Worm (Caenorhabditis elegans) whole organism, mixed stage, embryonic: ENCODE results near the gene cept-2.

Experiments used
- M03D4.4 ChIP-seq: sonication (generic microtip); optimal IDR thresholded peaks from 2 replicates; lab custom pipeline; 2017; ENCODE audit warnings: mild to moderate bottlenecking, missing genetic modification characterization, missing compliant biosample characterization
- blmp-1 ChIP-seq: fragments of 150-350 bp; optimal IDR thresholded peaks from 2 replicates; lab custom pipeline; 2014; ENCODE audit warnings: missing biosample characterization, missing genetic modification characterization
- ceh-39 ChIP-seq: fragments of 150-350 bp; optimal IDR thresholded peaks from 2 replicates; lab custom pipeline; 2014; ENCODE audit warnings: missing biosample characterization, missing genetic modification characterization
- ceh-43 ChIP-seq: fragments of 200-800 bp; sonication (Bioruptor generic); optimal IDR thresholded peaks from 2 replicates; lab custom pipeline; 2018; ENCODE audit warnings: mild to moderate bottlenecking, missing genetic modification characterization, moderate library complexity, missing compliant biosample characterization
- ceh-83 ChIP-seq: fragments of 200-800 bp; sonication (Bioruptor generic); optimal IDR thresholded peaks from 2 replicates; lab custom pipeline; 2018; ENCODE audit warnings: mild to moderate bottlenecking, missing genetic modification characterization, missing compliant biosample characterization
- ces-1 ChIP-seq: fragments of 150-350 bp; optimal IDR thresholded peaks from 2 replicates; lab custom pipeline; 2014; ENCODE audit warnings: missing biosample characterization, missing genetic modification reagents, missing genetic modification characterization
- cnd-1 ChIP-seq: fragments of 200-800 bp; sonication (Bioruptor generic); optimal IDR thresholded peaks from 2 replicates; lab custom pipeline; 2018; ENCODE audit warnings: mild to moderate bottlenecking, missing genetic modification characterization, missing compliant biosample characterization
- drap-1 ChIP-seq: fragments of 200-800 bp; sonication (Bioruptor generic); optimal IDR thresholded peaks from 3 replicates; lab custom pipeline; 2018; ENCODE audit warnings: mild to moderate bottlenecking, missing genetic modification characterization, missing compliant biosample characterization
- elt-3 ChIP-seq: fragments of 150-350 bp; optimal IDR thresholded peaks from 2 replicates; lab custom pipeline; 2014; ENCODE audit warnings: missing biosample characterization, missing genetic modification characterization
- ham-2 ChIP-seq: fragments of 200-800 bp; sonication (Bioruptor generic); optimal IDR thresholded peaks from 2 replicates; lab custom pipeline; 2018; ENCODE audit warnings: mild to moderate bottlenecking, missing genetic modification characterization, missing compliant biosample characterization
- hlh-1 ChIP-seq: fragments of 150-350 bp; optimal IDR thresholded peaks from 2 replicates; lab custom pipeline; 2014; ENCODE audit warnings: missing biosample characterization, missing genetic modification reagents, missing genetic modification characterization
- lin-13 ChIP-seq: fragments of 150-350 bp; optimal IDR thresholded peaks from 2 replicates; lab custom pipeline; 2014; ENCODE audit warnings: missing biosample characterization, missing genetic modification characterization
- lin-32 ChIP-seq: fragments of 200-800 bp; sonication (Bioruptor generic); optimal IDR thresholded peaks from 2 replicates; lab custom pipeline; 2018; ENCODE audit warnings: mild to moderate bottlenecking, missing genetic modification characterization, missing compliant biosample characterization
- lsy-2 ChIP-seq: fragments of 150-350 bp; optimal IDR thresholded peaks from 2 replicates; lab custom pipeline; 2014; ENCODE audit warnings: missing biosample characterization, missing genetic modification characterization
- mab-5 ChIP-seq: fragments of 150-350 bp; optimal IDR thresholded peaks from 2 replicates; lab custom pipeline; 2014; ENCODE audit warnings: missing biosample characterization, missing genetic modification characterization
- nhr-12 ChIP-seq: fragments of 150-350 bp; optimal IDR thresholded peaks from 2 replicates; lab custom pipeline; 2014; ENCODE audit warnings: missing biosample characterization, missing genetic modification characterization
- nhr-2 ChIP-seq: fragments of 150-350 bp; optimal IDR thresholded peaks from 2 replicates; lab custom pipeline; 2014; ENCODE audit warnings: missing biosample characterization, missing genetic modification characterization
- nhr-28 ChIP-seq: fragments of 150-350 bp; optimal IDR thresholded peaks from 2 replicates; lab custom pipeline; 2014; ENCODE audit warnings: missing biosample characterization, missing genetic modification characterization
- nhr-76 ChIP-seq: sonication (generic microtip); optimal IDR thresholded peaks from 2 replicates; lab custom pipeline; 2017; ENCODE audit warnings: missing biosample characterization, missing genetic modification characterization
- pha-4 ChIP-seq: fragments of 150-350 bp; optimal IDR thresholded peaks from 2 replicates; lab custom pipeline; 2018; ENCODE audit warnings: missing biosample characterization, missing genetic modification reagents, missing genetic modification characterization
- sem-2 ChIP-seq: fragments of 200-800 bp; sonication (Bioruptor generic); optimal IDR thresholded peaks from 2 replicates; lab custom pipeline; 2018; ENCODE audit warnings: mild to moderate bottlenecking, missing genetic modification characterization, missing compliant biosample characterization
- sptf-1 ChIP-seq: sonication (generic microtip); optimal IDR thresholded peaks from 2 replicates; lab custom pipeline; 2017; ENCODE audit warnings: mild to moderate bottlenecking, missing genetic modification characterization, moderate library complexity, missing compliant biosample characterization
- tbx-8 ChIP-seq: fragments of 200-800 bp; sonication (Bioruptor generic); optimal IDR thresholded peaks from 2 replicates; lab custom pipeline; 2018; ENCODE audit warnings: mild to moderate bottlenecking, missing genetic modification characterization, moderate library complexity, missing compliant biosample characterization
- unc-120 ChIP-seq: sonication (generic microtip); optimal IDR thresholded peaks from 2 replicates; lab custom pipeline; 2017; ENCODE audit warnings: missing genetic modification characterization, missing compliant biosample characterization; ENCODE audit not compliant: poor library complexity, severe bottlenecking
- unc-39 ChIP-seq: fragments of 150-350 bp; optimal IDR thresholded peaks from 2 replicates; lab custom pipeline; 2014; ENCODE audit warnings: missing biosample characterization, missing genetic modification characterization
- zip-8 ChIP-seq: fragments of 150-350 bp; optimal IDR thresholded peaks from 2 replicates; lab custom pipeline; 2014; ENCODE audit warnings: missing biosample characterization, missing genetic modification characterization
- ztf-11 ChIP-seq: fragments of 150-350 bp; optimal IDR thresholded peaks from 2 replicates; lab custom pipeline; 2014; ENCODE audit warnings: missing biosample characterization, missing genetic modification characterization

Gene cept-2

DNA sequence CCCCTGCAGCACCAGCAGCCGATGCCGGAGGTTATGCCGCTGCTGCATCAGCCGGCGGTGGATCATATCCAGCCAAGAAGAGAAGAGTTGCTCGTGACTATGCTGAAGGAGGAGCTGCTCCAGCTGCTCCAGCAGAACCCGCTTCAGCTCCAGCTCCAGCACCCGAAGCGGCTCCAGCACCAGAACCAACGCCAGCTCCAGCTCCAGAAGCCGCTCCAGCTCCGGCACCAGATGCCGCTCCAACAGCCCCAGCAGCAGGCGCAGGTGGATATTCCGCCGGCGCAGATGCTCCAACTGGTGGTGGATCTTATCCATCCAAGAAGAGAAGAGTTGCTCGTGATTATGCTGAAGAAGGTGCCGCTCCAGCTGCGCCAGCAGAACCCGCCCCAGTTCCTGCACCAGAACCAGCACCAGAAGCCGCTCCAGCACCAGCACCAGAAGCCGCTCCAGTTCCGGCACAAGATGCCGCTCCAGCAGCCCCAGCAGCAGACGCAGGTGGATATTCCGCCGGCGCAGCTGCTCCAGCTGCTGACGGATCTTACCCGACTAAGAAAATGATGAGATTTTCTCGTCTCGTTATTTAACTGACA is 26.7 kb upstream of the cept-2 start:
- TF ChIP-seq mab-5, result no peak
- TF ChIP-seq sptf-1 (tag; lab: Kevin White, UChicago), result peak; percentile 22
- TF ChIP-seq drap-1 (GFP tag; lab: Kevin White, UChicago), result peak; percentile 31

ce11 chrV:14322743-14323142 is 24.8 kb upstream of the cept-2 start, which contains the start of gene F47B8.3:
F47B8.3 (minus strand) TSS chrV:14323003.
- peak; percentile 17 for TF ChIP-seq ces-1
- TF ChIP-seq elt-3 (tag; lab: Kevin White, UChicago), result no peak
- TF ChIP-seq, all 35 proteins: peak for 1

DNA sequence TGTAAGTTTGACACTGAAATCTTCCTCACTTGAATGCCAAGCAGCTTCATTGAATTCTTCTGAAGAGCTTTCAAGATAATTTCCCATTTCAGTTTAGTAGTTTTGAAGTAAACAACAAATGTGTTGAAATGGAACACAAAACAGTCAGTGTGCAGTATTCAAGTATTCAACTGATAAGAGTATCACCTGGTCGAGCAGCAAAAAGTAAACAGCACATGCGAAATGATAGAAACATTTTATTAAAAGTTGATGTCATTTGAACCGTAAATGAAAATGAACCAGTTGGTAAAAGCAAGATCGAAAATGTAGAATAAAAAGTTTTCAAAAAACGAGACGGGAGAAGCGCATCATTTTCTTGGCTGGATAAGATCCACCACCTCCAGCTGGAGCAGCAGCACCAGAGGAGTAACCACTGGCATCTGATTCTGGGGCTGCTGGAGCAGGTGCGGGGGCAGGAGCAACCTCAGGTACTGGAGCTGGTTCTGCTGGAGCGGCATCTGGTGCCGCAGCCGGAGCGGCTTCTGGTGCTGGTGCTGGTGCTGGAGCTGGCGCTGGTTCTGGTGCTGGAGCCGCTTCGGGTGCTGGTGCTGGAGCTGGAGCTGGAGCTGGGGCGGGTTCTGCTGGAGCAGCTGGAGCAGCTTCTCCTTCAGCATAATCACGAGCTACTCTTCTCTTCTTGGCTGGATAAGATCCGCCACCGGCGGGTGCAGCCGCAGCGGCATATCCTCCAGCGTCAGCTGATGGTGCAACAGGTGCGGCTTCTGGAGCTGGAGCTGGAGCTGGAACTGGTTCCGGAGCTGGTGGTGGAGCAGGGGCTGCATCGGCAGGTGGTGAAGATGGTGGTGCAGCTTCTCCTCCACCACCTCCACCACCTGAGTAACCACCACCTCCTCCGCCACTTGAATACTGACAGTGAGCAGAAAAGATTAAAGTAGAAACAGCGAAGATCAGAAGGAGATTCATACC is 22.8 kb upstream of the cept-2 start, which contains the start of the genes F47B8.4 and F47B8.18:
Gene F47B8.4 (minus strand): TSS at position 172 of the 966 bp plus-strand sequence.
Gene F47B8.18 (minus strand): TSS at position 963 of the 966 bp plus-strand sequence.
- no peak for TF ChIP-seq hlh-1 (tag; lab: Kevin White, UChicago)
- no peak for TF ChIP-seq lsy-2 (tag; lab: Kevin White, UChicago)
- no peak for TF ChIP-seq tbx-8 (GFP tag; lab: Kevin White, UChicago)
- no peak for TF ChIP-seq unc-120
- TF ChIP-seq ces-1, result no peak
- no peak for TF ChIP-seq blmp-1 (tag; lab: Kevin White, UChicago)
- no peak for TF ChIP-seq nhr-2
- no peak for TF ChIP-seq zip-8 (tag; lab: Kevin White, UChicago)
- no peak for TF ChIP-seq ceh-39 (tag; lab: Kevin White, UChicago)
- TF ChIP-seq sem-2 (GFP tag; lab: Kevin White, UChicago), result no peak
- TF ChIP-seq M03D4.4 (tag; lab: Kevin White, UChicago), result no peak
- TF ChIP-seq nhr-28 (tag; lab: Kevin White, UChicago), result no peak
- no peak for TF ChIP-seq ham-2 (GFP tag; lab: Kevin White, UChicago)
- TF ChIP-seq ceh-83, result no peak
- no peak for TF ChIP-seq mab-5
- TF ChIP-seq pha-4 (tag; lab: Kevin White, UChicago), result no peak

- TF ChIP-seq ztf-11 (no peak), M03D4.4 (tag; lab: Kevin White, UChicago) (no peak), tbx-8 (GFP tag; lab: Kevin White, UChicago) (no peak), zip-8 (tag; lab: Kevin White, UChicago) (no peak), hlh-1 (tag; lab: Kevin White, UChicago) (no peak), ces-1 (no peak), unc-39 (tag; lab: Kevin White, UChicago) (no peak), lsy-2 (tag; lab: Kevin White, UChicago) (no peak), ceh-83 (no peak), lin-13 (tag; lab: Kevin White, UChicago) (no peak), lin-32 (GFP tag; lab: Kevin White, UChicago) (no peak), ceh-43 (GFP tag; lab: Kevin White, UChicago) (no peak), nhr-76 (no peak), sptf-1 (tag; lab: Kevin White, UChicago) (no peak), elt-3 (tag; lab: Kevin White, UChicago) (no peak), nhr-28 (tag; lab: Kevin White, UChicago) (no peak), nhr-12 (tag; lab: Kevin White, UChicago) (no peak)
Measured at ce11 chrV:14327776-14328175, 19.8 kb upstream of the cept-2 start, which contains the start of gene F47B8.5. F47B8.5 (minus strand) TSS chrV:14327876.

- no peak for TF ChIP-seq tbx-8 (GFP tag; lab: Kevin White, UChicago)
- no peak for TF ChIP-seq drap-1 (GFP tag; lab: Kevin White, UChicago)
- TF ChIP-seq zip-8 (tag; lab: Kevin White, UChicago), result no peak
- no peak for TF ChIP-seq sem-2 (GFP tag; lab: Kevin White, UChicago)
- no peak for TF ChIP-seq ceh-43 (GFP tag; lab: Kevin White, UChicago)
- TF ChIP-seq unc-120, result no peak
- no peak for TF ChIP-seq lin-13 (tag; lab: Kevin White, UChicago)
- TF ChIP-seq ces-1, result no peak
- no peak for TF ChIP-seq hlh-1 (tag; lab: Kevin White, UChicago)
- no peak for TF ChIP-seq cnd-1 (tag; lab: Kevin White, UChicago)
- TF ChIP-seq ceh-83, result no peak
- TF ChIP-seq, all 35 proteins: peak for 0
Measured at ce11 chrV:14328806-14329205, 18.8 kb upstream of the cept-2 start, which contains the start of gene pepm-1. pepm-1 (plus strand) TSS chrV:14329106.
